Worm (Caenorhabditis elegans) whole organism, young adult: ENCODE data around the gene rbm-28.
A peak's percentile ranks its signal among the peaks of the same experiment; 100 is the strongest.

Experiments
- B0336.3 ChIP-seq: fragments of 200-800 bp; sonication (Bioruptor generic); IDR thresholded peaks from 2 replicates; pipeline ENCODE4 v1.3.6; 2022; ENCODE audit warnings: missing genetic modification characterization, missing compliant biosample characterization
- F39B2.1 ChIP-seq: fragments of 200-800 bp; sonication (Bioruptor generic); IDR thresholded peaks from 2 replicates; pipeline ENCODE4 v1.3.6; 2022; ENCODE audit warnings: missing genetic modification reagents, missing genetic modification characterization, missing compliant biosample characterization
- F57C9.4 ChIP-seq: sonication (generic microtip); optimal IDR thresholded peaks from 2 replicates; lab custom pipeline; 2017; ENCODE audit warnings: mild to moderate bottlenecking, missing genetic modification characterization, missing compliant biosample characterization
- Y56A3A.18 ChIP-seq: fragments of 200-800 bp; sonication (Bioruptor generic); IDR thresholded peaks from 2 replicates; pipeline ENCODE4 v1.3.6; 2022; ENCODE audit warnings: missing genetic modification reagents, missing genetic modification characterization, missing compliant biosample characterization
- Y95B8A.8 ChIP-seq: fragments of 200-800 bp; sonication (Bioruptor generic); IDR thresholded peaks from 2 replicates; pipeline ENCODE4 v1.3.6; 2022; ENCODE audit warnings: missing genetic modification reagents, missing genetic modification characterization, missing compliant biosample characterization
- ama-1 ChIP-seq, 3 experiments: fragments of 150-350 bp in 1 of 3; sonication (generic microtip) in 2 of 3; optimal IDR thresholded peaks; 2 replicates each; lab custom pipeline; 2014 to 2018; ENCODE audit warnings: missing biosample characterization in 2 of 3, missing genetic modification characterization in 2 of 3, missing genetic modification reagents in 2 of 3
- attf-5 ChIP-seq: fragments of 200-800 bp; sonication (Bioruptor generic); optimal IDR thresholded peaks from 2 replicates; lab custom pipeline; 2018; ENCODE audit warnings: mild to moderate bottlenecking, missing genetic modification characterization, missing compliant biosample characterization
- cebp-1 ChIP-seq, 2 experiments: fragments of 200-800 bp in 1 of 2; sonication (Bioruptor generic) in 1 of 2; sonication (generic microtip) in 1 of 2; IDR thresholded peaks in 1 of 2; optimal IDR thresholded peaks in 1 of 2; 2 replicates each; pipeline versions ENCODE4 v1.3.6 to Lab custom; 2017 to 2022; ENCODE audit warnings: missing compliant biosample characterization in 2 of 2, missing genetic modification characterization in 2 of 2, mild to moderate bottlenecking in 1 of 2, missing genetic modification reagents in 1 of 2, moderate library complexity in 1 of 2
- ceh-27 ChIP-seq: fragments of 200-800 bp; sonication (Bioruptor generic); optimal IDR thresholded peaks from 2 replicates; lab custom pipeline; 2018; ENCODE audit warnings: mild to moderate bottlenecking, missing genetic modification characterization, moderate library complexity, missing compliant biosample characterization
- ceh-79 ChIP-seq: sonication (generic microtip); optimal IDR thresholded peaks from 2 replicates; lab custom pipeline; 2017; ENCODE audit warnings: mild to moderate bottlenecking, missing genetic modification characterization, missing compliant biosample characterization
- ceh-91 ChIP-seq: fragments of 200-800 bp; sonication (Bioruptor generic); IDR thresholded peaks from 2 replicates; pipeline ENCODE4 v1.3.6; 2022; ENCODE audit warnings: missing genetic modification reagents, missing genetic modification characterization, missing compliant biosample characterization
- dpff-1 ChIP-seq: sonication (generic microtip); optimal IDR thresholded peaks from 2 replicates; lab custom pipeline; 2017; ENCODE audit warnings: mild to moderate bottlenecking, missing genetic modification characterization, missing compliant biosample characterization
- dpl-1 ChIP-seq: fragments of 150-350 bp; optimal IDR thresholded peaks from 2 replicates; lab custom pipeline; 2014; ENCODE audit warnings: missing biosample characterization, missing genetic modification reagents, missing genetic modification characterization
- egrh-3 ChIP-seq: fragments of 200-800 bp; sonication (Bioruptor generic); IDR thresholded peaks from 2 replicates; pipeline ENCODE4 v1.3.6; 2022; ENCODE audit warnings: missing genetic modification reagents, missing genetic modification characterization, missing compliant biosample characterization
- ekl-4 ChIP-seq: fragments of 200-800 bp; sonication (Bioruptor generic); IDR thresholded peaks from 2 replicates; pipeline ENCODE4 v1.3.6; 2022; ENCODE audit warnings: missing genetic modification reagents, missing genetic modification characterization, missing compliant biosample characterization
- fkh-3 ChIP-seq: sonication (generic microtip); optimal IDR thresholded peaks from 2 replicates; lab custom pipeline; 2016; ENCODE audit warnings: mild to moderate bottlenecking, missing genetic modification characterization, missing compliant biosample characterization
- hlh-12 ChIP-seq: sonication (generic microtip); optimal IDR thresholded peaks from 2 replicates; lab custom pipeline; 2016; ENCODE audit warnings: missing genetic modification characterization, missing compliant biosample characterization
- hmg-1.2 ChIP-seq: fragments of 200-800 bp; sonication (Bioruptor generic); IDR thresholded peaks from 2 replicates; pipeline ENCODE4 v1.3.6; 2022; ENCODE audit warnings: missing genetic modification reagents, missing genetic modification characterization, missing compliant biosample characterization
- lin-54 ChIP-seq: fragments of 200-800 bp; sonication (Bioruptor generic); optimal IDR thresholded peaks from 2 replicates; lab custom pipeline; 2018; ENCODE audit warnings: mild to moderate bottlenecking, missing genetic modification characterization, missing compliant biosample characterization
- madf-6 ChIP-seq: fragments of 200-800 bp; sonication (Bioruptor generic); IDR thresholded peaks from 2 replicates; pipeline ENCODE4 v1.3.6; 2022; ENCODE audit warnings: missing genetic modification reagents, missing genetic modification characterization, missing compliant biosample characterization
- madf-8 ChIP-seq: fragments of 200-800 bp; sonication (Bioruptor generic); conservative IDR thresholded peaks from 2 replicates; pipeline ENCODE4 v1.3.6; 2022; ENCODE audit warnings: missing genetic modification reagents, missing genetic modification characterization, missing compliant biosample characterization
- nfya-2 ChIP-seq: fragments of 200-800 bp; sonication (Bioruptor generic); IDR thresholded peaks from 2 replicates; pipeline ENCODE4 v1.3.6; 2022; ENCODE audit warnings: missing genetic modification reagents, missing genetic modification characterization, missing compliant biosample characterization
- nfyb-1 ChIP-seq: fragments of 200-800 bp; sonication (Bioruptor generic); IDR thresholded peaks from 2 replicates; pipeline ENCODE4 v1.3.6; 2022; ENCODE audit warnings: missing genetic modification reagents, missing genetic modification characterization, missing compliant biosample characterization
- nhr-120 ChIP-seq: fragments of 200-800 bp; sonication (Bioruptor generic); IDR thresholded peaks from 2 replicates; pipeline ENCODE4 v1.3.6; 2022; ENCODE audit warnings: missing genetic modification characterization, missing compliant biosample characterization
- rpc-1 ChIP-seq, 2 experiments: fragments of 150-350 bp in 1 of 2; sonication (generic microtip) in 1 of 2; optimal IDR thresholded peaks; 2 replicates each; lab custom pipeline; 2014 to 2018; ENCODE audit warnings: missing biosample characterization in 1 of 2, missing genetic modification characterization in 1 of 2, missing genetic modification reagents in 1 of 2, missing genotype in 1 of 2
- snpc-1.3 ChIP-seq: sonication (generic microtip); optimal IDR thresholded peaks from 2 replicates; lab custom pipeline; 2017; ENCODE audit warnings: missing genetic modification characterization, mild to moderate bottlenecking, missing compliant biosample characterization, antibody characterized with exemption, moderate library complexity, missing genotype, missing genetic modification reagents; ENCODE audit not compliant: insufficient read depth
- tbp1 ChIP-seq: fragments of 200-800 bp; sonication (Bioruptor generic); optimal IDR thresholded peaks from 2 replicates; lab custom pipeline; 2018; ENCODE audit warnings: mild to moderate bottlenecking, missing genetic modification characterization, missing compliant biosample characterization
- tbx-9 ChIP-seq: sonication (generic microtip); optimal IDR thresholded peaks from 2 replicates; lab custom pipeline; 2016; ENCODE audit warnings: borderline replicate concordance, missing genetic modification characterization, inconsistent platforms, missing compliant biosample characterization
- unc-130 ChIP-seq: sonication (generic microtip); optimal IDR thresholded peaks from 2 replicates; lab custom pipeline; 2016; ENCODE audit warnings: missing genetic modification reagents, missing genetic modification characterization, missing compliant biosample characterization
- xnd-1 ChIP-seq: sonication (generic microtip); optimal IDR thresholded peaks from 2 replicates; lab custom pipeline; 2016; ENCODE audit warnings: missing genotype, missing genetic modification reagents, missing genetic modification characterization, missing compliant biosample characterization
- zfh-2 ChIP-seq: fragments of 200-800 bp; sonication (Bioruptor generic); conservative IDR thresholded peaks from 2 replicates; pipeline ENCODE4 v1.3.6; 2022; ENCODE audit warnings: missing genetic modification reagents, missing genetic modification characterization, missing compliant biosample characterization
- ztf-18 ChIP-seq: sonication (generic microtip); optimal IDR thresholded peaks from 2 replicates; lab custom pipeline; 2016; ENCODE audit warnings: missing genotype, mild to moderate bottlenecking, missing genetic modification characterization, missing compliant biosample characterization
- ztf-25 ChIP-seq: fragments of 200-800 bp; sonication (Bioruptor generic); IDR thresholded peaks from 2 replicates; pipeline ENCODE4 v1.3.6; 2022; ENCODE audit warnings: missing genetic modification reagents, missing genetic modification characterization, missing compliant biosample characterization
- ztf-28 ChIP-seq: fragments of 200-800 bp; sonication (Bioruptor generic); IDR thresholded peaks from 2 replicates; pipeline ENCODE4 v1.3.6; 2022; ENCODE audit warnings: missing genetic modification reagents, missing genetic modification characterization, missing compliant biosample characterization
- ztf-3 ChIP-seq: fragments of 200-800 bp; sonication (Bioruptor generic); optimal IDR thresholded peaks from 2 replicates; lab custom pipeline; 2018; ENCODE audit warnings: mild to moderate bottlenecking, missing genetic modification characterization, missing compliant biosample characterization
- ztf-6 ChIP-seq: fragments of 200-800 bp; sonication (Bioruptor generic); IDR thresholded peaks from 2 replicates; pipeline ENCODE4 v1.3.6; 2022; ENCODE audit warnings: missing genetic modification reagents, missing genetic modification characterization, missing compliant biosample characterization

The rbm-28 gene

ce11 chrII:14896503-14896902, 39.4 kb downstream of the rbm-28 start:
- TF ChIP-seq fkh-3 (no peak), nfya-2 (GFP tag; lab: Robert Waterston, UW) (no peak)

ce11 chrII:14902193-14902592, 45.1 kb downstream of the rbm-28 start, which contains the start of gene cog-1:
TSS of gene cog-1 (plus strand) at chrII:14902493.
- no peak for TF ChIP-seq cebp-1 (GFP tag; IDR thresholded peaks at IDR 0.05; lab: Robert Waterston, UW)
- no peak for TF ChIP-seq cebp-1 (tag; optimal IDR thresholded peaks at IDR 0.05; lab: Kevin White, UChicago)
- no peak for TF ChIP-seq nhr-120
- no peak for TF ChIP-seq dpl-1
- TF ChIP-seq Y56A3A.18, result no peak
- TF ChIP-seq tbp1 (GFP tag; lab: Kevin White, UChicago), result no peak
- no peak for TF ChIP-seq ztf-25 (GFP tag; lab: Robert Waterston, UW)
- no peak for TF ChIP-seq ceh-27 (GFP tag; lab: Kevin White, UChicago)
- TF ChIP-seq unc-130 (GFP tag; lab: Kevin White, UChicago), result no peak
- TF ChIP-seq nfyb-1 (GFP tag; lab: Robert Waterston, UW), result no peak
- TF ChIP-seq fkh-3, result no peak
- no peak for TF ChIP-seq ama-1 (optimal IDR thresholded peaks at IDR 0.05; lab: Kevin White, UChicago)
- no peak for TF ChIP-seq ama-1 (GFP tag; optimal IDR thresholded peaks at IDR 0.05; lab: Kevin White, UChicago)
- no peak for TF ChIP-seq madf-6 (GFP tag; lab: Robert Waterston, UW)
- no peak for TF ChIP-seq ceh-91 (GFP tag; lab: Robert Waterston, UW)
- TF ChIP-seq madf-8 (GFP tag; lab: Robert Waterston, UW), result no peak
- TF ChIP-seq tbx-9 (tag; lab: Kevin White, UChicago), result no peak
- TF ChIP-seq attf-5 (GFP tag; lab: Kevin White, UChicago), result no peak
- TF ChIP-seq xnd-1 (tag; lab: Kevin White, UChicago), result no peak
- TF ChIP-seq, all 124 proteins: peak for 0

- TF ChIP-seq hlh-12 (tag; lab: Kevin White, UChicago) (no peak), Y95B8A.8 (GFP tag; lab: Robert Waterston, UW) (no peak), rpc-1 (optimal IDR thresholded peaks at IDR 0.05; lab: Kevin White, UChicago) (no peak), rpc-1 (tag; optimal IDR thresholded peaks at IDR 0.05; lab: Kevin White, UChicago) (no peak), ztf-6 (GFP tag; lab: Robert Waterston, UW) (no peak), madf-6 (GFP tag; lab: Robert Waterston, UW) (no peak), ztf-28 (GFP tag; lab: Robert Waterston, UW) (no peak), zfh-2 (no peak), ztf-3 (GFP tag; lab: Kevin White, UChicago) (no peak), B0336.3 (no peak), hmg-1.2 (GFP tag; lab: Robert Waterston, UW) (no peak), ekl-4 (no peak), dpff-1 (tag; lab: Kevin White, UChicago) (no peak), ztf-18 (tag; lab: Kevin White, UChicago) (no peak), snpc-1.3 (tag; lab: Kevin White, UChicago) (no peak), ceh-79 (tag; lab: Kevin White, UChicago) (no peak), unc-130 (GFP tag; lab: Kevin White, UChicago) (no peak), F39B2.1 (GFP tag; lab: Robert Waterston, UW) (no peak)
These were observed 46.6 kb downstream of the rbm-28 start for ce11 chrII:14903611-14904010.

- TF ChIP-seq F57C9.4 (tag; lab: Kevin White, UChicago) (no peak), lin-54 (GFP tag; lab: Kevin White, UChicago) (no peak), egrh-3 (GFP tag; lab: Robert Waterston, UW) (0 out of 2 replicates have a peak, but pooled peaks have one; percentile 11), zfh-2 (peak; percentile 72)
These were observed 47.6 kb downstream of the rbm-28 start for ce11 chrII:14904635-14905034.
